Worm (Caenorhabditis elegans) whole organism, late embryonic: ENCODE results near the gene rpn-12.

Experiments used
- F13H6.1 ChIP-seq: sonication (generic microtip); optimal IDR thresholded peaks from 2 replicates; lab custom pipeline; 2016; ENCODE audit warnings: missing genetic modification characterization, missing compliant biosample characterization
- ama-1 ChIP-seq: fragments of 150-350 bp; optimal IDR thresholded peaks from 2 replicates; lab custom pipeline; 2014
- ceh-24 ChIP-seq: sonication (generic microtip); optimal IDR thresholded peaks from 2 replicates; lab custom pipeline; 2016; ENCODE audit warnings: mild to moderate bottlenecking, missing genetic modification characterization, missing compliant biosample characterization
- ceh-6 ChIP-seq: fragments of 200-800 bp; sonication (Bioruptor generic); optimal IDR thresholded peaks from 2 replicates; lab custom pipeline; 2018; ENCODE audit warnings: mild to moderate bottlenecking, missing genetic modification characterization, missing compliant biosample characterization
- rnt-1 ChIP-seq: sonication (generic microtip); optimal IDR thresholded peaks from 2 replicates; lab custom pipeline; 2016; ENCODE audit warnings: missing genetic modification characterization, missing compliant biosample characterization
- tbx-7 ChIP-seq: sonication (generic microtip); optimal IDR thresholded peaks from 2 replicates; lab custom pipeline; 2016; ENCODE audit warnings: missing genotype, missing genetic modification characterization, missing compliant biosample characterization

DNA sequence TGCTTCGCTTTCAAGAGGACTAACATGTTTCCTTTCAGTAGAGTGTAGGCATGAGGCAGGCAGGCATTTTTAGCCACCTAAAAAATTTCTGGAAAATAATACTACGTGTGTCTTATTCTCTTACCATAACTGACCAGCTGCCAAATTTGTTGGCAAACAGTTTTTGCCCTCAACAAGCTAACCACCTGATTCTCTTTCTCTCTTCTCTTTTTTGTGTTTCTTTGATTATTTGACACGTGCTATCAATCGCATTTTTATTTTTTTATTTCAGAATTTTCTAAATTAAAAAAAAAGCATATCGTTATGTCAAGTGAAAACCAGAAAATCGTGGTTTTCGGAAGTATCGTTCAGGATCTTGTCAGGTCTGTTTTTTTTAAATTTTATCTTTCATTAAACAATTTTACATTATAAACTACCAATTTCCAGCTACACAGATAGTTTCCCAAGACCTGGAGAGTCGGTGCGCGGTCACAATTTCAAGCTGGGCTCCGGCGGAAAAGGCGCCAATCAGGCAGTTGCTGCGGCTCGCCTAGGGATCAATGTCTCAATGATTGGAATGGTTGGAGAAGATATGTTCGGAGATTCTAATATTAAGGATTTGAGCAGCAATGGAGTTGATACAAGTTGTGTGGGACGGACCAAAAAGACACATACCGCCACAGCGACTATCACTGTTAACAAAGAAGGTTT, 40.7 kb upstream of the rpn-12 start, which contains the start of gene F07A11.5:
- TF ChIP-seq ceh-24 (tag; lab: Kevin White, UChicago) (no peak), ceh-6 (no peak), F13H6.1 (tag; lab: Kevin White, UChicago) (no peak), tbx-7 (no peak), ama-1 (lab: Kevin White, UChicago) (no peak), rnt-1 (no peak)
